Worm (Caenorhabditis elegans) whole organism, L4 larva: ENCODE measurements around the gene F58E6.11.

Experiments used
- fkh-10 ChIP-seq: fragments of 150-350 bp; optimal IDR thresholded peaks from 2 replicates; lab custom pipeline; 2014; ENCODE audit warnings: missing biosample characterization, missing genetic modification reagents, missing genetic modification characterization
- hlh-11 ChIP-seq: fragments of 200-800 bp; sonication (Bioruptor generic); optimal IDR thresholded peaks from 2 replicates; lab custom pipeline; 2018; ENCODE audit warnings: mild to moderate bottlenecking, missing genetic modification characterization, missing compliant biosample characterization
- nhr-11 ChIP-seq: fragments of 150-350 bp; optimal IDR thresholded peaks from 2 replicates; lab custom pipeline; 2014; ENCODE audit warnings: missing biosample characterization, missing genetic modification characterization
- pha-4 ChIP-seq, 2 experiments: fragments of 150-350 bp in 1 of 2; fragments of 200-800 bp in 1 of 2; sonication (Bioruptor generic) in 1 of 2; IDR thresholded peaks in 1 of 2; optimal IDR thresholded peaks in 1 of 2; 2 replicates each; pipeline versions ENCODE4 v1.3.6 to Lab custom; 2014 to 2022; ENCODE audit warnings: missing genetic modification characterization in 2 of 2, missing genetic modification reagents in 2 of 2, missing biosample characterization in 1 of 2, missing compliant biosample characterization in 1 of 2
- snpc-4 ChIP-seq: fragments of 150-350 bp; optimal IDR thresholded peaks from 2 replicates; lab custom pipeline; 2014; ENCODE audit warnings: missing biosample characterization, missing genetic modification characterization
- unc-62 ChIP-seq, 3 experiments: fragments of 150-350 bp in 1 of 3; sonication (generic microtip); optimal IDR thresholded peaks in 2 of 3; peaks in 1 of 3; 1 replicate in 1 of 3; 2 replicates in 2 of 3; lab custom pipeline; 2014 to 2017; ENCODE audit warnings: missing biosample characterization in 3 of 3, missing genetic modification characterization in 3 of 3, missing genetic modification reagents in 3 of 3, missing genotype in 1 of 3
- ztf-11 ChIP-seq: fragments of 150-350 bp; optimal IDR thresholded peaks from 2 replicates; lab custom pipeline; 2014; ENCODE audit warnings: missing biosample characterization, missing genetic modification characterization

- TF ChIP-seq ztf-11 (tag; lab: Kevin White, UChicago) (no peak), pha-4 (GFP tag; IDR thresholded peaks at IDR 0.05; lab: Robert Waterston, UW) (peak; percentile 83), pha-4 (tag; optimal IDR thresholded peaks at IDR 0.05; lab: Kevin White, UChicago) (peak; percentile 70), nhr-11 (tag; lab: Kevin White, UChicago) (peak; percentile 97), snpc-4 (tag; lab: Kevin White, UChicago) (no peak), fkh-10 (GFP tag; lab: Kevin White, UChicago) (peak; percentile 89), hlh-11 (tag; lab: Kevin White, UChicago) (peak; percentile 100), unc-62 (GFP tag; optimal IDR thresholded peaks at IDR 0.05 in 1 of 2; lab: Kevin White, UChicago) (peak; percentile 66 to 99), unc-62 (tag; optimal IDR thresholded peaks at IDR 0.05; lab: Kevin White, UChicago) (peak; percentile 75)
Measured at ce11 chrV:9730743-9731706, 26.8 kb downstream of the F58E6.11 start.
